Fruit fly (Drosophila melanogaster): ENCODE measurements around the gene CG10513.

The CG10513 gene

dm6 chr3R:25277112-25277511 lies at the start of gene CG10513:
Gene CG10513, minus strand, starts transcription at chr3R:25277212.
- TF ChIP-seq EcR (GFP tag; optimal IDR thresholded peaks at IDR 0.05) (no peak), usp (GFP tag; optimal IDR thresholded peaks at IDR 0.05) (no peak), CG8478 (optimal IDR thresholded peaks at IDR 0.05) (no peak), Dll (optimal IDR thresholded peaks at IDR 0.05) (no peak), pan (optimal IDR thresholded peaks at IDR 0.05) (no peak), psq (optimal IDR thresholded peaks at IDR 0.05) (no peak)

DNA sequence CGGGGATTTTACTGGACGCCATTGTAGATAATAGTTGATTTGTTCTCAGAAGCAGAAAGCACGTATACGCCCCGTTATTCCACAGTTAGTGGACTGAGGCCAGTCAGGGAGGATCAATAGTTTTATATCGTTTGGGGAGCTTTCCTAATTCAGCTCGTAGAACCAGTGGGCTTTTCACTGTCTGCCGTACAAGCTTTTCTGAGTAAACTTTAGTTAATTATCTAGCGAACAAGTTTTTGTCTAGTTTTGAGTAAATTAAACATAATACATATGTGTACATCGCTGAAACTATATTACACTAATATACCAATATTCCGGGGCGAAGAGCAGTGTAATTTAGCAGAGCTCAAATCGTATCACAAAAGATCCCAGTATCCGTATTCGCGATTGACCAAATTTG lies 45.6 kb upstream of the CG10513 start, which contains the start of gene CG10562:
Gene CG10562, minus strand, starts transcription at position 101 of the 400 bp plus-strand sequence.
- TF ChIP-seq EcR (GFP tag; optimal IDR thresholded peaks at IDR 0.05) (no peak), psq (optimal IDR thresholded peaks at IDR 0.05) (no peak), Dll (optimal IDR thresholded peaks at IDR 0.05) (no peak), usp (GFP tag; optimal IDR thresholded peaks at IDR 0.05) (no peak), CG8478 (optimal IDR thresholded peaks at IDR 0.05) (no peak), pan (optimal IDR thresholded peaks at IDR 0.05) (no peak)

dm6 chr3R:25321681-25322080 lies 44.7 kb upstream of the CG10513 start:
- no peak for TF ChIP-seq Dll (optimal IDR thresholded peaks at IDR 0.05)
- TF ChIP-seq psq (optimal IDR thresholded peaks at IDR 0.05): no peak
- TF ChIP-seq pan (optimal IDR thresholded peaks at IDR 0.05): no peak
- no peak for TF ChIP-seq CG8478 (optimal IDR thresholded peaks at IDR 0.05)
- TF ChIP-seq EcR (GFP tag; optimal IDR thresholded peaks at IDR 0.05): no peak
- TF ChIP-seq usp (GFP tag; optimal IDR thresholded peaks at IDR 0.05): no peak

DNA sequence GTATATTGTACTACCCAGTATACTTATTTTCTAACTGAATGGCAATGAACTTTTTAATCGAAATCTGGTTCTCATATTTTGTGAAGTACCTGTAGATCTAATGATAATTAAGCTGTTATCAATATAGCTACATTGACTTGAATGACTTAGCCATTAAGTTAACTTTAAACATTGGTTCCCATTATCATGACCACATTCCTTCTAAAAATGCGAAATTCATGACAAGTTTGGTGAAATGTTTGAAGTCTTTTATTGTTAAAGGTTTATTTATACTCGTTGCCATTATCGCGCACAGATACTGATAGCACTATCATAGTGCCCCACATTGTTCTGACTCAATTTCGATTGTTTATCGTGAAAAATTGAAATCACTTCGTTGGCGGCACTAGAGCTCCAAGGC lies 43.9 kb upstream of the CG10513 start:
- TF ChIP-seq usp (GFP tag; optimal IDR thresholded peaks at IDR 0.05): no peak
- no peak for TF ChIP-seq Dll (optimal IDR thresholded peaks at IDR 0.05)
- TF ChIP-seq pan (optimal IDR thresholded peaks at IDR 0.05): no peak
- no peak for TF ChIP-seq EcR (GFP tag; optimal IDR thresholded peaks at IDR 0.05)
- no peak for TF ChIP-seq CG8478 (optimal IDR thresholded peaks at IDR 0.05)
- no peak for TF ChIP-seq psq (optimal IDR thresholded peaks at IDR 0.05)

DNA sequence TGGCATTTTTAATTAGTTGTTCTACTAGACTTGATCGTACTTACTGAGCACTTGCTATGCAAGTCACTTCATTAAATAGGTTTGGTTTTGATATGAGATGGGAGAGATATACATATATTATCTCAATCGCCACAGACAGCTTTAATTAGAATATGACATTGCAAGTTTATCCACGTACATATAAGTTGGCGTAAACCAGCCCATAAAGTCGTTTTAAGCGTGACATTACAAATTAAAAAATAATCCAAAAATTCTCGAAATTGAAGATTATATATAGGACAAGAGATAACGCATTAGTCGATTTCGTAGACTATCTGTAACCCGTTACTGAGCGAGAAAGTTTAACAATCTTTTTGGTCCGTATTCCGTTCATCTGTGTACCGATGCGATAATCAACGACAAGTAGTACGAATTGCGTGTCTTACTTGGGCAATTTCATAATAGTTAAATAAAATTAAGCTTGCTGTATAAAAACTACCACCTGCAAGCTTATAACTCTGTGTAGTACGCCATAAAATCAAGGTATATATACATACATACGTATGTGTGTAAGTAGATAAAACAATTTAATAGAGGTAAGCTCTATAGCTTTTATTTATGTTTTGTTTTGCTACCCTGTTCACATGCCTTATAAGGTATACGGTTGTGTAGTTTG lies 43.2 kb upstream of the CG10513 start, which contains the start of gene CG10560:
Gene CG10560, minus strand, starts transcription at position 51 of the 655 bp plus-strand sequence.
- TF ChIP-seq Dll (optimal IDR thresholded peaks at IDR 0.05): no peak
- TF ChIP-seq psq (optimal IDR thresholded peaks at IDR 0.05): no peak
- TF ChIP-seq EcR (GFP tag; optimal IDR thresholded peaks at IDR 0.05): no peak

- TF ChIP-seq pan (optimal IDR thresholded peaks at IDR 0.05) (no peak), psq (optimal IDR thresholded peaks at IDR 0.05) (no peak), usp (GFP tag; optimal IDR thresholded peaks at IDR 0.05) (no peak), CG8478 (optimal IDR thresholded peaks at IDR 0.05) (no peak), Dll (optimal IDR thresholded peaks at IDR 0.05) (no peak), EcR (GFP tag; optimal IDR thresholded peaks at IDR 0.05) (no peak)
Measured at dm6 chr3R:25318011-25318410, 41.0 kb upstream of the CG10513 start, which contains the start of gene CG10553. Gene CG10553, minus strand, starts transcription at chr3R:25318111.

- TF ChIP-seq psq (optimal IDR thresholded peaks at IDR 0.05): no peak
Measured at dm6 chr3R:25316016-25316415, 39.0 kb upstream of the CG10513 start, which contains the start of gene CG10559. Gene CG10559, minus strand, starts transcription at chr3R:25316116.

dm6 chr3R:25313771-25314170 lies 36.8 kb upstream of the CG10513 start, which contains the start of gene CG31087:
Gene CG31087, minus strand, starts transcription at chr3R:25313833.
- TF ChIP-seq pan (optimal IDR thresholded peaks at IDR 0.05) (no peak), psq (optimal IDR thresholded peaks at IDR 0.05) (no peak), CG8478 (optimal IDR thresholded peaks at IDR 0.05) (no peak), usp (GFP tag; optimal IDR thresholded peaks at IDR 0.05) (no peak), Dll (optimal IDR thresholded peaks at IDR 0.05) (no peak), EcR (GFP tag; optimal IDR thresholded peaks at IDR 0.05) (no peak)

dm6 chr3R:25312583-25312982 lies 35.6 kb upstream of the CG10513 start:
- no peak for TF ChIP-seq pan (optimal IDR thresholded peaks at IDR 0.05)
- TF ChIP-seq psq (optimal IDR thresholded peaks at IDR 0.05): no peak
- TF ChIP-seq CG8478 (optimal IDR thresholded peaks at IDR 0.05): no peak
- TF ChIP-seq EcR (GFP tag; optimal IDR thresholded peaks at IDR 0.05): no peak
- no peak for TF ChIP-seq usp (GFP tag; optimal IDR thresholded peaks at IDR 0.05)
- no peak for TF ChIP-seq Dll (optimal IDR thresholded peaks at IDR 0.05)

- no peak for TF ChIP-seq psq (optimal IDR thresholded peaks at IDR 0.05)
- TF ChIP-seq CG8478 (optimal IDR thresholded peaks at IDR 0.05): no peak
- no peak for TF ChIP-seq EcR (GFP tag; optimal IDR thresholded peaks at IDR 0.05)
- TF ChIP-seq usp (GFP tag; optimal IDR thresholded peaks at IDR 0.05): no peak
Measured at dm6 chr3R:25310843-25311242, 33.8 kb upstream of the CG10513 start, which contains the start of gene CG31099. Gene CG31099, minus strand, starts transcription at chr3R:25310943.

- TF ChIP-seq EcR (GFP tag; optimal IDR thresholded peaks at IDR 0.05) (no peak), usp (GFP tag; optimal IDR thresholded peaks at IDR 0.05) (no peak), pan (optimal IDR thresholded peaks at IDR 0.05) (no peak), psq (optimal IDR thresholded peaks at IDR 0.05) (no peak), Dll (optimal IDR thresholded peaks at IDR 0.05) (no peak), CG8478 (optimal IDR thresholded peaks at IDR 0.05) (no peak)
Measured at dm6 chr3R:25309175-25309574, 32.2 kb upstream of the CG10513 start.

DNA sequence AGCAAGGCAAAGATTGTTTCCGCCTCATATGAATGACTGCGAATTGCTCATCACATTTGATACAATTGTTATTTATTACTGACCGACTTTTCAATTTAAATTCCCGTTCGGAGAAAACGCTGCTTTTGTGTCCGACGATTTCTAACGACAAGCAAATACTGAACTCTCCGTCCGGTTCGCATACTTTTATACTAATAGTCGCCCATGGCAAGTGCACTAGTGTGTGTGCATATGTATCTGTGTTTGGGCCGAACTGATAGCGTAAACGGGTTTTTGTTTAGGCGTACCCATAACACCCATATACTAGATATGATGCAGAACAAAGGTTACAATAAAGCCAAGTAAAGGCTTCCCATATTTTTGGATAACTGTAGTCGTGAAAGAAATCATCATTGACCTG lies 31.2 kb upstream of the CG10513 start, which contains the start of gene CG10550:
Gene CG10550, minus strand, starts transcription at position 164 of the 400 bp plus-strand sequence.
- TF ChIP-seq psq (optimal IDR thresholded peaks at IDR 0.05) (no peak), Dll (optimal IDR thresholded peaks at IDR 0.05) (no peak), EcR (GFP tag; optimal IDR thresholded peaks at IDR 0.05) (no peak), pan (optimal IDR thresholded peaks at IDR 0.05) (no peak), usp (GFP tag; optimal IDR thresholded peaks at IDR 0.05) (no peak), CG8478 (optimal IDR thresholded peaks at IDR 0.05) (no peak)

Measured in whole organism.